Worm (Caenorhabditis elegans): ENCODE data around the gene xtr-2.

- TF ChIP-seq ztf-29 (GFP tag; IDR thresholded peaks at IDR 0.05) = no peak
- TF ChIP-seq tab-1 (GFP tag; IDR thresholded peaks at IDR 0.05) = no peak
- no peak for TF ChIP-seq flt-1 (GFP tag; IDR thresholded peaks at IDR 0.05)
- no peak for TF ChIP-seq T22C8.4 (GFP tag; IDR thresholded peaks at IDR 0.05)
- no peak for TF ChIP-seq ztf-23 (GFP tag; IDR thresholded peaks at IDR 0.05)
- TF ChIP-seq ref-1 (GFP tag; conservative IDR thresholded peaks at IDR 0.05) = no peak
- no peak for TF ChIP-seq med-1 (GFP tag; optimal IDR thresholded peaks at IDR 0.05; ENCODE audit: insufficient read depth)
Observed at ce11 chrX:12358957-12359356, 43.6 kb downstream of the xtr-2 start, which contains the start of gene nspc-14.
